Worm (Caenorhabditis elegans) whole organism, L1 larva: ENCODE data around the gene F21D12.2.

Source experiments
- C16A3.4 ChIP-seq: fragments of 150-350 bp; optimal IDR thresholded peaks from 2 replicates; lab custom pipeline; 2014; ENCODE audit warnings: missing biosample characterization, missing genetic modification characterization
- F16B12.6 ChIP-seq: fragments of 150-350 bp; optimal IDR thresholded peaks from 2 replicates; lab custom pipeline; 2014; ENCODE audit warnings: missing biosample characterization, missing genetic modification characterization
- aha-1 ChIP-seq: fragments of 150-350 bp; optimal IDR thresholded peaks from 2 replicates; lab custom pipeline; 2014; ENCODE audit warnings: missing biosample characterization, missing genetic modification characterization
- blmp-1 ChIP-seq: fragments of 150-350 bp; optimal IDR thresholded peaks from 2 replicates; lab custom pipeline; 2014; ENCODE audit warnings: missing biosample characterization, missing genetic modification characterization
- ceh-8 ChIP-seq: fragments of 200-800 bp; sonication (Bioruptor generic); optimal IDR thresholded peaks from 2 replicates; lab custom pipeline; 2018; ENCODE audit warnings: mild to moderate bottlenecking, missing genetic modification characterization, moderate library complexity, missing compliant biosample characterization
- ceh-90 ChIP-seq: sonication (generic microtip); optimal IDR thresholded peaks from 2 replicates; lab custom pipeline; 2016; ENCODE audit warnings: missing genetic modification characterization, missing compliant biosample characterization
- ces-1 ChIP-seq: fragments of 150-350 bp; optimal IDR thresholded peaks from 2 replicates; lab custom pipeline; 2014; ENCODE audit warnings: missing biosample characterization, missing genetic modification reagents, missing genetic modification characterization
- efl-1 ChIP-seq, 4 experiments: fragments of 150-350 bp; optimal IDR thresholded peaks in 3 of 4; peaks in 1 of 4; 1 replicate in 1 of 4; 2 replicates in 3 of 4; lab custom pipeline; 2014; ENCODE audit warnings: missing biosample characterization in 2 of 4, missing genetic modification characterization in 2 of 4, missing genetic modification reagents in 2 of 4
- egl-13 ChIP-seq: sonication (generic microtip); optimal IDR thresholded peaks from 2 replicates; lab custom pipeline; 2016; ENCODE audit warnings: missing genotype, missing genetic modification reagents, missing genetic modification characterization, missing compliant biosample characterization
- elt-2 ChIP-seq: sonication (generic microtip); optimal IDR thresholded peaks from 2 replicates; lab custom pipeline; 2016; ENCODE audit warnings: missing genetic modification characterization, mild to moderate bottlenecking, inconsistent platforms, missing compliant biosample characterization, missing genetic modification reagents
- elt-3 ChIP-seq, 6 experiments: fragments of 150-350 bp in 1 of 6; sonication (generic microtip); optimal IDR thresholded peaks; 2 replicates each; lab custom pipeline; 2017 to 2018; ENCODE audit warnings: missing biosample characterization in 6 of 6, missing genetic modification characterization in 6 of 6, inconsistent platforms in 1 of 6
- fkh-8 ChIP-seq: sonication (generic microtip); optimal IDR thresholded peaks from 2 replicates; lab custom pipeline; 2016; ENCODE audit warnings: mild to moderate bottlenecking, missing genetic modification characterization, missing compliant biosample characterization
- fos-1 ChIP-seq: fragments of 150-350 bp; optimal IDR thresholded peaks from 2 replicates; lab custom pipeline; 2014; ENCODE audit warnings: missing biosample characterization, missing genetic modification characterization
- grh-1 ChIP-seq: fragments of 200-800 bp; sonication (Bioruptor generic); IDR thresholded peaks from 2 replicates; pipeline ENCODE4 v1.3.6; 2022; ENCODE audit warnings: missing genetic modification reagents, missing genetic modification characterization, missing compliant biosample characterization
- hpl-2 ChIP-seq: fragments of 150-350 bp; optimal IDR thresholded peaks from 2 replicates; lab custom pipeline; 2014; ENCODE audit warnings: missing biosample characterization, missing genetic modification reagents, missing genetic modification characterization
- jun-1 ChIP-seq: fragments of 150-350 bp; optimal IDR thresholded peaks from 2 replicates; lab custom pipeline; 2014; ENCODE audit warnings: missing biosample characterization, missing genetic modification reagents, missing genetic modification characterization
- lin-13 ChIP-seq: fragments of 150-350 bp; optimal IDR thresholded peaks from 2 replicates; lab custom pipeline; 2014; ENCODE audit warnings: missing biosample characterization, missing genetic modification reagents, missing genetic modification characterization
- lin-14 ChIP-seq: fragments of 200-800 bp; sonication (Bioruptor generic); optimal IDR thresholded peaks from 2 replicates; lab custom pipeline; 2018; ENCODE audit warnings: mild to moderate bottlenecking, missing genetic modification characterization, moderate library complexity, missing compliant biosample characterization
- lir-3 ChIP-seq: sonication (generic microtip); optimal IDR thresholded peaks from 2 replicates; lab custom pipeline; 2016; ENCODE audit warnings: mild to moderate bottlenecking, missing genetic modification characterization, moderate library complexity, missing compliant biosample characterization; ENCODE audit not compliant: poor library complexity
- lsy-2 ChIP-seq, 2 experiments: fragments of 150-350 bp; optimal IDR thresholded peaks; 2 replicates each; lab custom pipeline; 2014; ENCODE audit warnings: missing biosample characterization in 2 of 2, missing genetic modification characterization in 2 of 2
- mab-9 ChIP-seq: fragments of 200-800 bp; sonication (Bioruptor generic); IDR thresholded peaks from 2 replicates; pipeline ENCODE4 v1.3.6; 2022; ENCODE audit warnings: missing genetic modification reagents, missing genetic modification characterization, missing compliant biosample characterization
- mdl-1 ChIP-seq, 2 experiments: fragments of 150-350 bp; optimal IDR thresholded peaks; 2 replicates each; lab custom pipeline; 2014 to 2017; ENCODE audit warnings: missing biosample characterization in 2 of 2, missing genetic modification characterization in 2 of 2, inconsistent platforms in 1 of 2
- mep-1 ChIP-seq: fragments of 150-350 bp; optimal IDR thresholded peaks from 2 replicates; lab custom pipeline; 2014; ENCODE audit warnings: missing biosample characterization, missing genetic modification characterization
- nhr-11 ChIP-seq: fragments of 150-350 bp; optimal IDR thresholded peaks from 2 replicates; lab custom pipeline; 2014; ENCODE audit warnings: missing biosample characterization, missing genetic modification characterization
- nhr-12 ChIP-seq: sonication (generic microtip); optimal IDR thresholded peaks from 2 replicates; lab custom pipeline; 2017; ENCODE audit warnings: missing biosample characterization, missing genetic modification characterization
- nhr-19 ChIP-seq: fragments of 200-800 bp; sonication (Bioruptor generic); conservative IDR thresholded peaks from 2 replicates; pipeline ENCODE4 v1.3.6; 2022; ENCODE audit warnings: missing genetic modification characterization, missing compliant biosample characterization
- nhr-47 ChIP-seq: sonication (generic microtip); optimal IDR thresholded peaks from 2 replicates; lab custom pipeline; 2016; ENCODE audit warnings: mild to moderate bottlenecking, missing genetic modification characterization, moderate library complexity, missing compliant biosample characterization
- nhr-71 ChIP-seq: sonication (generic microtip); optimal IDR thresholded peaks from 2 replicates; lab custom pipeline; 2016; ENCODE audit warnings: mild to moderate bottlenecking, missing genetic modification characterization, moderate library complexity, missing compliant biosample characterization
- nhr-76 ChIP-seq: sonication (generic microtip); optimal IDR thresholded peaks from 2 replicates; lab custom pipeline; 2017; ENCODE audit warnings: missing biosample characterization, missing genetic modification characterization
- nhr-77 ChIP-seq: fragments of 150-350 bp; optimal IDR thresholded peaks from 2 replicates; lab custom pipeline; 2014; ENCODE audit warnings: missing biosample characterization, missing genetic modification characterization
- nhr-84 ChIP-seq: sonication (generic microtip); optimal IDR thresholded peaks from 2 replicates; lab custom pipeline; 2017; ENCODE audit warnings: missing biosample characterization, missing genetic modification characterization
- nhr-85 ChIP-seq: sonication (generic microtip); peaks from one replicate; lab custom pipeline; 2016; ENCODE audit warnings: missing genetic modification characterization, inconsistent platforms, missing compliant biosample characterization
- nhr-90 ChIP-seq: sonication (generic microtip); optimal IDR thresholded peaks from 2 replicates; lab custom pipeline; 2016; ENCODE audit warnings: mild to moderate bottlenecking, missing genetic modification characterization, missing compliant biosample characterization; ENCODE audit not compliant: poor library complexity
- pag-3 ChIP-seq: sonication (generic microtip); optimal IDR thresholded peaks from 2 replicates; lab custom pipeline; 2017; ENCODE audit warnings: missing genetic modification characterization, mild to moderate bottlenecking, missing compliant biosample characterization, antibody characterized with exemption, borderline replicate concordance; ENCODE audit not compliant: insufficient read depth
- pax-3 ChIP-seq: fragments of 200-800 bp; sonication (Bioruptor generic); optimal IDR thresholded peaks from 2 replicates; lab custom pipeline; 2018; ENCODE audit warnings: mild to moderate bottlenecking, missing genetic modification characterization, moderate library complexity, missing compliant biosample characterization
- pqm-1 ChIP-seq: sonication (generic microtip); optimal IDR thresholded peaks from 3 replicates; lab custom pipeline; 2017; ENCODE audit warnings: missing biosample characterization, missing genetic modification characterization
- rnt-1 ChIP-seq: sonication (generic microtip); optimal IDR thresholded peaks from 2 replicates; lab custom pipeline; 2016; ENCODE audit warnings: mild to moderate bottlenecking, missing genetic modification characterization, moderate library complexity, missing compliant biosample characterization
- snu-23 ChIP-seq: sonication (generic microtip); optimal IDR thresholded peaks from 2 replicates; lab custom pipeline; 2016; ENCODE audit warnings: missing genetic modification characterization, missing compliant biosample characterization
- sptf-1 ChIP-seq: fragments of 150-350 bp; optimal IDR thresholded peaks from 2 replicates; lab custom pipeline; 2014; ENCODE audit warnings: missing biosample characterization, missing genetic modification characterization
- sup-37 ChIP-seq: fragments of 200-800 bp; sonication (Bioruptor generic); optimal IDR thresholded peaks from 2 replicates; lab custom pipeline; 2018; ENCODE audit warnings: mild to moderate bottlenecking, missing genetic modification characterization, missing compliant biosample characterization
- unc-130 ChIP-seq: fragments of 150-350 bp; optimal IDR thresholded peaks from 2 replicates; lab custom pipeline; 2017; ENCODE audit warnings: missing biosample characterization, missing genetic modification characterization, inconsistent platforms
- unc-30 ChIP-seq: sonication (generic microtip); optimal IDR thresholded peaks from 2 replicates; lab custom pipeline; 2017; ENCODE audit warnings: missing biosample characterization, missing genetic modification characterization
- unc-86 ChIP-seq: sonication (generic microtip); optimal IDR thresholded peaks from 2 replicates; lab custom pipeline; 2016; ENCODE audit warnings: missing genetic modification characterization, missing compliant biosample characterization
- vab-15 ChIP-seq: sonication (generic microtip); optimal IDR thresholded peaks from 2 replicates; lab custom pipeline; 2017; ENCODE audit warnings: missing genotype, mild to moderate bottlenecking, missing genetic modification characterization, missing compliant biosample characterization
- xbp-1 ChIP-seq: sonication (generic microtip); optimal IDR thresholded peaks from 2 replicates; lab custom pipeline; 2016; ENCODE audit warnings: missing genetic modification characterization, missing compliant biosample characterization
- zag-1 ChIP-seq: fragments of 150-350 bp; optimal IDR thresholded peaks from 2 replicates; lab custom pipeline; 2014; ENCODE audit warnings: missing biosample characterization, missing genetic modification characterization
- ztf-11 ChIP-seq, 2 experiments: sonication (generic microtip); optimal IDR thresholded peaks; 2 replicates each; lab custom pipeline; 2016 to 2017; ENCODE audit warnings: missing genetic modification characterization in 2 of 2, missing biosample characterization in 1 of 2, missing compliant biosample characterization in 1 of 2
- ztf-4 ChIP-seq: fragments of 150-350 bp; optimal IDR thresholded peaks from 2 replicates; lab custom pipeline; 2014; ENCODE audit warnings: missing biosample characterization, missing genetic modification characterization

The F21D12.2 gene

ce11 chrII:7301670-7302151 is 15.9 kb upstream of the F21D12.2 start, which contains the start of gene cul-4 (continued):
- TF ChIP-seq aha-1 (tag; lab: Kevin White, UChicago) (no peak), nhr-90 (tag; lab: Kevin White, UChicago) (peak; percentile 81), elt-3 (tag; optimal IDR thresholded peaks at IDR 0.05; lab: Kevin White, UChicago) (peak in 2 of 6 experiments; percentile 21 to 61), ztf-11 (tag; optimal IDR thresholded peaks at IDR 0.05; lab: Kevin White, UChicago) (peak in 1 of 2 experiments; percentile 31), blmp-1 (tag; lab: Kevin White, UChicago) (peak; percentile 65), nhr-19 (peak; percentile 82), fos-1 (peak; percentile 6), nhr-11 (tag; lab: Kevin White, UChicago) (no peak), hpl-2 (GFP tag; lab: Kevin White, UChicago) (no peak), C16A3.4 (peak; percentile 41), lir-3 (tag; lab: Kevin White, UChicago) (peak; percentile 85), nhr-71 (tag; lab: Kevin White, UChicago) (peak; percentile 86), ces-1 (GFP tag; lab: Kevin White, UChicago) (no peak), lsy-2 (tag; optimal IDR thresholded peaks at IDR 0.05; lab: Kevin White, UChicago) (peak; percentile 84 to 88), vab-15 (no peak), efl-1 (optimal IDR thresholded peaks at IDR 0.05; lab: Kevin White, UChicago) (peak; percentile 71 to 82), efl-1 (GFP tag; optimal IDR thresholded peaks at IDR 0.05 in 1 of 2; lab: Kevin White, UChicago) (peak; percentile 76 to 97), mab-9 (GFP tag; lab: Robert Waterston, UW) (peak; percentile 66; the same call in 1 of the 2 replicates), ceh-8 (peak; percentile 46), zag-1 (tag; lab: Kevin White, UChicago) (no peak), elt-2 (tag; lab: Kevin White, UChicago) (peak; percentile 3), lin-13 (no peak)

DNA sequence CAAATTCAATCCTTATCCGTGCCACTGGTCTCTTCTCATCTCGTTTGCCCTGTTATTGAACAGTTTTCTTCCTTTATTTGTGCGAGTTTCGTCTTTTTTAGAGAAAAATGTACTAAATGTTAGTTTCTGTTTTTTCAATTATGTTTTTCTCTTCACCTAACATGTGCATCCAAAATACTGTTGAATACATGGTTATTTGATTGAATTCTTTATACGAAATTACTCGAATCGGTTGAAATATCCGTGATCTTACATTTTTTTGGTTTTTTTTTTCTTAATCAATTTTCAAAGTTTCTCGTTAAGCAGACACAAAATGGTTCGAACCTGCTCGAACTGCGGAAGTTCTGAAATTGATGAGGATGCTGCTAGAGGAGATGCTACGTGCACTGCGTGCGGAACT is 12.0 kb upstream of the F21D12.2 start, which contains the start of gene brf-1:
brf-1 (plus strand) TSS at position 301 of the 400 bp plus-strand sequence.
- TF ChIP-seq nhr-12 (no peak), xbp-1 (tag; lab: Kevin White, UChicago) (no peak), lin-14 (GFP tag; lab: Kevin White, UChicago) (no peak), lir-3 (tag; lab: Kevin White, UChicago) (no peak), pag-3 (no peak), ceh-90 (tag; lab: Kevin White, UChicago) (no peak), vab-15 (no peak), nhr-85 (tag; lab: Kevin White, UChicago) (no peak), egl-13 (tag; lab: Kevin White, UChicago) (no peak), unc-86 (no peak)
- TF ChIP-seq, all 84 proteins: peak for 0

DNA sequence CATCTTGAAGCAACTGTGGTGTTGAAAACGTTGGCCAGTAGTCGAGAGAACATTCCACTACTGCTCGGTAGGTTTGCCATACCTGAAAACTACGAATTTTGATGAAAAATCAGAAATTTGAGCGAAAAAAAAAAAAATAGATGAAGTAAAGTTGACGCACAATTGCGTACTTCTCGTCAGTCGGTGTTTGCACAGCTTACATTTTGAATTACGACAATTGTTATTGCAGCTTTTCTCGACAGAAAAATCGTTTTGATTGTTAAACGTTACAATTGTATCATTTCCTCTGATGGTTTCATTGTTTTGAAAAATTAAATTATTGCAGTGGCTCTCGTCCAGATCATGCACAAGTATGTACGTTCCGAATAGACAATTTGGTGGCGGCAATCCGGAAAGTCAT is 7.5 kb upstream of the F21D12.2 start, which contains the start of the genes F45E12.5 and cnep-1:
F45E12.5 (minus strand) TSS at position 93 of the 400 bp plus-strand sequence.
cnep-1 (plus strand) TSS at position 326 of the 400 bp plus-strand sequence.
- TF ChIP-seq nhr-84: no peak
- no peak for TF ChIP-seq nhr-76
- TF ChIP-seq unc-130 (tag; lab: Kevin White, UChicago): no peak
- no peak for TF ChIP-seq snu-23 (GFP tag; lab: Kevin White, UChicago)
- no peak for TF ChIP-seq ztf-4
- TF ChIP-seq fkh-8: no peak
- peak; percentile 34 to 42 for TF ChIP-seq efl-1 (optimal IDR thresholded peaks at IDR 0.05; lab: Kevin White, UChicago)
- TF ChIP-seq efl-1 (GFP tag; optimal IDR thresholded peaks at IDR 0.05 in 1 of 2; lab: Kevin White, UChicago): peak; percentile 32 to 53
- no peak for TF ChIP-seq vab-15
- no peak for TF ChIP-seq xbp-1 (tag; lab: Kevin White, UChicago)
- TF ChIP-seq jun-1 (tag; lab: Kevin White, UChicago): no peak
- no peak for TF ChIP-seq nhr-77 (tag; lab: Kevin White, UChicago)
- TF ChIP-seq unc-86: no peak
- TF ChIP-seq unc-30 (tag; lab: Kevin White, UChicago): no peak
- peak; percentile 77 for TF ChIP-seq F16B12.6
- peak; percentile 27 for TF ChIP-seq mep-1 (tag; lab: Kevin White, UChicago)
- no peak for TF ChIP-seq pqm-1 (tag; lab: Kevin White, UChicago)
- TF ChIP-seq pax-3 (tag; lab: Kevin White, UChicago): no peak
- TF ChIP-seq mdl-1 (tag; optimal IDR thresholded peaks at IDR 0.05; lab: Kevin White, UChicago): no peak
- no peak for TF ChIP-seq hpl-2 (GFP tag; lab: Kevin White, UChicago)
- no peak for TF ChIP-seq sup-37
- no peak for TF ChIP-seq rnt-1
- peak; percentile 18 for TF ChIP-seq blmp-1 (tag; lab: Kevin White, UChicago)
- no peak for TF ChIP-seq aha-1 (tag; lab: Kevin White, UChicago)
- no peak for TF ChIP-seq grh-1 (GFP tag; lab: Robert Waterston, UW)
- TF ChIP-seq nhr-47 (tag; lab: Kevin White, UChicago): no peak
- TF ChIP-seq sptf-1 (tag; lab: Kevin White, UChicago): no peak
